Fruit fly (Drosophila melanogaster) whole organism, embryonic: ENCODE results near the gene Eig71Eg.

Experiments used
- Bdp1 ChIP-seq: fragments of 200-800 bp; sonication (Bioruptor generic); optimal IDR thresholded peaks from 3 replicates; lab custom pipeline; 2016; ENCODE audit warnings: missing biosample characterization, missing genetic modification characterization
- CG10431 ChIP-seq: fragments of 200-800 bp; sonication (Bioruptor generic); optimal IDR thresholded peaks from 3 replicates; lab custom pipeline; 2018; ENCODE audit warnings: missing biosample characterization, mild to moderate bottlenecking, missing genetic modification characterization
- CG11560 ChIP-seq: fragments of 200-800 bp; sonication (Bioruptor generic); IDR thresholded peaks from 3 replicates; pipeline ENCODE4 v1.3.6; 2022; ENCODE audit warnings: missing biosample characterization, missing genetic modification characterization
- CG11696 ChIP-seq: fragments of 200-800 bp; sonication (Bioruptor generic); IDR thresholded peaks from 2 replicates; pipeline ENCODE4 v1.3.6; 2022; ENCODE audit warnings: missing biosample characterization, missing genetic modification characterization
- CG12071 ChIP-seq: fragments of 200-800 bp; sonication (Bioruptor generic); optimal IDR thresholded peaks from 3 replicates; lab custom pipeline; 2018; ENCODE audit warnings: missing biosample characterization, mild to moderate bottlenecking, missing genetic modification characterization
- CG12942 ChIP-seq: fragments of 200-800 bp; sonication (Bioruptor generic); optimal IDR thresholded peaks from 3 replicates; lab custom pipeline; 2016; ENCODE audit warnings: missing biosample characterization, missing genetic modification characterization
- CG13624 ChIP-seq: fragments of 200-800 bp; sonication (Bioruptor generic); optimal IDR thresholded peaks from 2 replicates; lab custom pipeline; 2016; ENCODE audit warnings: missing biosample characterization, missing genetic modification characterization
- CG14050 ChIP-seq: fragments of 200-800 bp; sonication (Bioruptor generic); IDR thresholded peaks from 3 replicates; pipeline ENCODE4 v1.3.6; 2022; ENCODE audit warnings: missing biosample characterization, missing genetic modification characterization
- CG14965 ChIP-seq: fragments of 200-800 bp; sonication (Bioruptor generic); optimal IDR thresholded peaks from 2 replicates; lab custom pipeline; 2016; ENCODE audit warnings: missing biosample characterization, missing genetic modification characterization, borderline replicate concordance
- CG15073 ChIP-seq: fragments of 200-800 bp; sonication (Bioruptor generic); optimal IDR thresholded peaks from 2 replicates; lab custom pipeline; 2016; ENCODE audit warnings: missing biosample characterization, missing genetic modification characterization
- CG16863 ChIP-seq: fragments of 200-800 bp; sonication (Bioruptor generic); optimal IDR thresholded peaks from 3 replicates; lab custom pipeline; 2016; ENCODE audit warnings: missing biosample characterization, missing genetic modification characterization
- CG1792 ChIP-seq: fragments of 200-800 bp; sonication (Bioruptor generic); optimal IDR thresholded peaks from 2 replicates; lab custom pipeline; 2016; ENCODE audit warnings: missing biosample characterization, missing genetic modification characterization
- CG4282 ChIP-seq: fragments of 200-800 bp; sonication (Bioruptor generic); optimal IDR thresholded peaks from 2 replicates; lab custom pipeline; 2016; ENCODE audit warnings: missing biosample characterization, missing genetic modification characterization
- CG4360 ChIP-seq: fragments of 200-800 bp; sonication (Bioruptor generic); IDR thresholded peaks from 2 replicates; pipeline ENCODE4 v1.3.6; 2022; ENCODE audit warnings: missing biosample characterization, missing genetic modification characterization
- CG4404 ChIP-seq: fragments of 200-800 bp; sonication (Bioruptor generic); IDR thresholded peaks from 2 replicates; pipeline ENCODE4 v1.3.6; 2022; ENCODE audit warnings: missing biosample characterization, missing genetic modification characterization
- CG4707 ChIP-seq: fragments of 200-800 bp; sonication (Bioruptor generic); optimal IDR thresholded peaks from 2 replicates; lab custom pipeline; 2018; ENCODE audit warnings: missing biosample characterization, mild to moderate bottlenecking, missing genetic modification characterization, moderate library complexity
- CG6654 ChIP-seq: fragments of 200-800 bp; sonication (Bioruptor generic); optimal IDR thresholded peaks from 2 replicates; lab custom pipeline; 2017; ENCODE audit warnings: missing biosample characterization, mild to moderate bottlenecking, missing genetic modification characterization
- CG8089 ChIP-seq: fragments of 200-800 bp; sonication (Bioruptor generic); optimal IDR thresholded peaks from 3 replicates; lab custom pipeline; 2016; ENCODE audit warnings: missing biosample characterization, missing genetic modification characterization
- CG9932 ChIP-seq: fragments of 200-800 bp; sonication (Bioruptor generic); IDR thresholded peaks from 2 replicates; pipeline ENCODE4 v1.3.6; 2022; ENCODE audit warnings: missing biosample characterization, missing genetic modification characterization
- Deaf1 ChIP-seq: fragments of 200-800 bp; optimal IDR thresholded peaks from 3 replicates; lab custom pipeline; 2019; ENCODE audit warnings: missing biosample characterization, mild to moderate bottlenecking, missing genetic modification characterization, moderate library complexity
- Doc3 ChIP-seq: fragments of 200-800 bp; sonication (Bioruptor generic); IDR thresholded peaks from 3 replicates; pipeline ENCODE4 v1.3.6; 2022; ENCODE audit warnings: missing biosample characterization, missing genetic modification characterization; ENCODE audit not compliant: partially characterized antibody
- Fer1 ChIP-seq: fragments of 200-800 bp; sonication (Bioruptor generic); optimal IDR thresholded peaks from 2 replicates; lab custom pipeline; 2017; ENCODE audit warnings: missing biosample characterization, mild to moderate bottlenecking, missing genetic modification characterization
- Fer3 ChIP-seq: fragments of 200-800 bp; sonication (Bioruptor generic); optimal IDR thresholded peaks from 2 replicates; lab custom pipeline; 2018; ENCODE audit warnings: missing biosample characterization, mild to moderate bottlenecking, missing genetic modification characterization, moderate library complexity
- Gug ChIP-seq: fragments of 200-800 bp; sonication (Bioruptor generic); IDR thresholded peaks from 4 replicates; pipeline ENCODE4 v1.3.6; 2022; ENCODE audit warnings: missing biosample characterization, missing genetic modification characterization
- HLH3B ChIP-seq: fragments of 200-800 bp; sonication (Bioruptor generic); IDR thresholded peaks from 2 replicates; pipeline ENCODE4 v1.3.6; 2022; ENCODE audit warnings: missing biosample characterization, missing genetic modification characterization
- MBD-R2 ChIP-seq: fragments of 200-800 bp; sonication (Bioruptor generic); IDR thresholded peaks from 2 replicates; pipeline ENCODE4 v1.3.6; 2022; ENCODE audit warnings: missing biosample characterization, missing genetic modification characterization
- NC2β ChIP-seq: fragments of 200-800 bp; sonication (Bioruptor generic); optimal IDR thresholded peaks from 2 replicates; lab custom pipeline; 2016; ENCODE audit warnings: missing biosample characterization, missing genetic modification characterization
- Neu2 ChIP-seq: fragments of 200-800 bp; sonication (Bioruptor generic); optimal IDR thresholded peaks from 3 replicates; lab custom pipeline; 2016; ENCODE audit warnings: missing biosample characterization, missing genetic modification characterization, borderline replicate concordance
- Spps ChIP-seq: fragments of 200-800 bp; sonication (Bioruptor generic); optimal IDR thresholded peaks from 2 replicates; lab custom pipeline; 2018; ENCODE audit warnings: missing biosample characterization, mild to moderate bottlenecking, missing genetic modification characterization
- bcd ChIP-seq: fragments of 200-800 bp; sonication (Bioruptor generic); optimal IDR thresholded peaks from 2 replicates; lab custom pipeline; 2017; ENCODE audit warnings: missing biosample characterization, mild to moderate bottlenecking, missing genetic modification characterization
- bigmax ChIP-seq: fragments of 200-800 bp; sonication (Bioruptor generic); optimal IDR thresholded peaks from 2 replicates; lab custom pipeline; 2018; ENCODE audit warnings: missing biosample characterization, mild to moderate bottlenecking, missing genetic modification characterization
- btn ChIP-seq: fragments of 200-800 bp; sonication (Bioruptor generic); optimal IDR thresholded peaks from 2 replicates; lab custom pipeline; 2016; ENCODE audit warnings: missing biosample characterization, missing genetic modification characterization
- cato ChIP-seq: fragments of 200-800 bp; sonication (Bioruptor generic); optimal IDR thresholded peaks from 2 replicates; lab custom pipeline; 2016; ENCODE audit warnings: missing biosample characterization, missing genetic modification characterization, borderline replicate concordance
- dan ChIP-seq: fragments of 200-800 bp; sonication (Bioruptor generic); IDR thresholded peaks from 2 replicates; pipeline ENCODE4 v1.3.6; 2022; ENCODE audit warnings: missing biosample characterization, missing genetic modification characterization
- dm ChIP-seq: fragments of 200-800 bp; sonication (Bioruptor generic); optimal IDR thresholded peaks from 3 replicates; lab custom pipeline; 2016; ENCODE audit warnings: missing biosample characterization, missing genetic modification characterization
- exex ChIP-seq: fragments of 200-800 bp; sonication (Bioruptor generic); optimal IDR thresholded peaks from 4 replicates; lab custom pipeline; 2018; ENCODE audit warnings: missing biosample characterization, mild to moderate bottlenecking, missing genetic modification characterization, moderate library complexity
- fd64A ChIP-seq: fragments of 200-800 bp; sonication (Bioruptor generic); optimal IDR thresholded peaks from 3 replicates; lab custom pipeline; 2018; ENCODE audit warnings: missing biosample characterization, mild to moderate bottlenecking, missing genetic modification characterization
- fd96Cb ChIP-seq: fragments of 200-800 bp; sonication (Bioruptor generic); optimal IDR thresholded peaks from 2 replicates; lab custom pipeline; 2018; ENCODE audit warnings: missing biosample characterization, mild to moderate bottlenecking, missing genetic modification characterization, moderate library complexity
- fru ChIP-seq: fragments of >200 bp; optimal IDR thresholded peaks from 2 replicates; lab custom pipeline; 2017
- fu2 ChIP-seq: fragments of 200-800 bp; sonication (Bioruptor generic); optimal IDR thresholded peaks from 2 replicates; lab custom pipeline; 2016; ENCODE audit warnings: missing biosample characterization, missing genetic modification characterization
- kay ChIP-seq: fragments of 200-800 bp; sonication (Bioruptor generic); optimal IDR thresholded peaks from 2 replicates; lab custom pipeline; 2016; ENCODE audit warnings: missing biosample characterization, missing genetic modification characterization
- klu ChIP-seq: fragments of 200-800 bp; sonication (Bioruptor generic); IDR thresholded peaks from 2 replicates; pipeline ENCODE4 v1.3.6; 2022; ENCODE audit warnings: missing biosample characterization, missing genetic modification characterization
- lbe ChIP-seq: fragments of 200-800 bp; sonication (Bioruptor generic); optimal IDR thresholded peaks from 2 replicates; lab custom pipeline; 2016; ENCODE audit warnings: missing biosample characterization, mild to moderate bottlenecking, missing genetic modification characterization
- lmd ChIP-seq: fragments of 200-800 bp; sonication (Bioruptor generic); IDR thresholded peaks from 2 replicates; pipeline ENCODE4 v1.3.6; 2022; ENCODE audit warnings: missing biosample characterization, missing genetic modification characterization
- luna ChIP-seq: fragments of 200-800 bp; sonication (Bioruptor generic); optimal IDR thresholded peaks from 2 replicates; lab custom pipeline; 2016; ENCODE audit warnings: missing biosample characterization, missing genetic modification characterization
- nmo ChIP-seq: fragments of 200-800 bp; sonication (Bioruptor generic); optimal IDR thresholded peaks from 2 replicates; lab custom pipeline; 2018; ENCODE audit warnings: missing biosample characterization, mild to moderate bottlenecking, missing genetic modification characterization, moderate library complexity
- pros ChIP-seq: fragments of 200-800 bp; sonication (Bioruptor generic); optimal IDR thresholded peaks from 3 replicates; lab custom pipeline; 2019; ENCODE audit warnings: missing biosample characterization, mild to moderate bottlenecking, missing genetic modification characterization, moderate library complexity
- salm ChIP-seq: fragments of 200-800 bp; sonication (Bioruptor generic); optimal IDR thresholded peaks from 2 replicates; lab custom pipeline; 2018; ENCODE audit warnings: missing biosample characterization, mild to moderate bottlenecking, missing genetic modification characterization
- trem ChIP-seq: fragments of 200-800 bp; optimal IDR thresholded peaks from 3 replicates; lab custom pipeline; 2019; ENCODE audit warnings: missing biosample characterization, mild to moderate bottlenecking, missing genetic modification characterization, moderate library complexity
- trh ChIP-seq: fragments of 200-800 bp; sonication (Bioruptor generic); optimal IDR thresholded peaks from 2 replicates; lab custom pipeline; 2016; ENCODE audit warnings: missing biosample characterization, missing genetic modification characterization
- vvl ChIP-seq: fragments of 200-800 bp; sonication (Bioruptor generic); IDR thresholded peaks from 2 replicates; pipeline ENCODE4 v1.3.6; 2022; ENCODE audit warnings: missing biosample characterization, missing genetic modification characterization

The Eig71Eg gene

dm6 chr3L:15699626-15700337 lies 42.4 kb downstream of the Eig71Eg start, which contains the start of gene comm2 (continued):
- TF ChIP-seq CG11696 (GFP tag; lab: Robert Waterston, UW): no peak
- no peak for TF ChIP-seq lmd (GFP tag; lab: Robert Waterston, UW)
- TF ChIP-seq CG15073 (GFP tag; lab: Kevin White, UChicago): no peak
- no peak for TF ChIP-seq CG4404
- peak; percentile 15 for TF ChIP-seq fd64A (GFP tag; lab: Kevin White, UChicago)
- no peak for TF ChIP-seq kay (GFP tag; lab: Kevin White, UChicago)
- no peak for TF ChIP-seq klu (GFP tag; lab: Robert Waterston, UW)
- no peak for TF ChIP-seq Fer3 (tag; lab: Kevin White, UChicago)
- peak; percentile 96 for TF ChIP-seq Deaf1 (tag; lab: Kevin White, UChicago)
- peak; percentile 2 for TF ChIP-seq Fer1 (GFP tag; lab: Kevin White, UChicago)
- no peak for TF ChIP-seq exex (tag; lab: Kevin White, UChicago)
- 0 out of 2 replicates have a peak, but pooled peaks have one; percentile 28 for TF ChIP-seq CG4360
- no peak for TF ChIP-seq bcd (GFP tag; lab: Kevin White, UChicago)
- TF ChIP-seq Gug: no peak
- TF ChIP-seq CG12942: no peak
- no peak for TF ChIP-seq HLH3B (GFP tag; lab: Robert Waterston, UW)
- no peak for TF ChIP-seq CG1792
- TF ChIP-seq Spps (tag; lab: Kevin White, UChicago): no peak
- no peak for TF ChIP-seq Neu2
- no peak for TF ChIP-seq cato (GFP tag; lab: Kevin White, UChicago)
- TF ChIP-seq CG12071: peak; percentile 15
- no peak for TF ChIP-seq fd96Cb (tag; lab: Kevin White, UChicago)
- no peak for TF ChIP-seq luna
- 0 out of 2 replicates have a peak, but pooled peaks have one; percentile 5 for TF ChIP-seq CG9932 (GFP tag; lab: Robert Waterston, UW)
- TF ChIP-seq nmo (GFP tag; lab: Kevin White, UChicago): no peak
- TF ChIP-seq bigmax: no peak
- TF ChIP-seq CG8089 (GFP tag; lab: Kevin White, UChicago): no peak
- TF ChIP-seq CG16863 (GFP tag; lab: Kevin White, UChicago): no peak
- TF ChIP-seq dan (GFP tag; lab: Robert Waterston, UW): no peak
- TF ChIP-seq lbe (GFP tag; lab: Kevin White, UChicago): peak; percentile 20
- no peak for TF ChIP-seq trem (tag; lab: Kevin White, UChicago)
- TF ChIP-seq fu2 (GFP tag; lab: Kevin White, UChicago): no peak
- TF ChIP-seq CG4707 (GFP tag; lab: Kevin White, UChicago): peak; percentile 1
- no peak for TF ChIP-seq Bdp1
- no peak for TF ChIP-seq CG10431
- TF ChIP-seq dm: no peak
- TF ChIP-seq MBD-R2 (GFP tag; lab: Robert Waterston, UW): no peak
- no peak for TF ChIP-seq Doc3 (GFP tag; lab: Robert Waterston, UW)
- no peak for TF ChIP-seq CG4282 (GFP tag; lab: Kevin White, UChicago)
- no peak for TF ChIP-seq CG11560 (tag; lab: Robert Waterston, UW)
- no peak for TF ChIP-seq CG14965 (GFP tag; lab: Kevin White, UChicago)
- peak; percentile 98 for TF ChIP-seq pros
- no peak for TF ChIP-seq trh (GFP tag; lab: Kevin White, UChicago)
- no peak for TF ChIP-seq NC2β
- TF ChIP-seq salm (tag; lab: Kevin White, UChicago): no peak
- no peak for TF ChIP-seq CG14050 (GFP tag; lab: Robert Waterston, UW)
- peak; percentile 63; the same call in 1 of the 2 replicates for TF ChIP-seq vvl (GFP tag; lab: Robert Waterston, UW)
- no peak for TF ChIP-seq CG6654 (GFP tag; lab: Kevin White, UChicago)
- no peak for TF ChIP-seq btn (GFP tag; lab: Kevin White, UChicago)
- TF ChIP-seq CG13624 (GFP tag; lab: Kevin White, UChicago): no peak
- no peak for TF ChIP-seq fru (lab: Kevin White, UChicago)
